Worm (Caenorhabditis elegans) whole organism, L4/young adult: ENCODE results near the gene sre-20.

Source experiments
- dao-5 ChIP-seq: sonication (generic microtip); optimal IDR thresholded peaks from 2 replicates; lab custom pipeline; 2016; ENCODE audit warnings: missing genotype, missing genetic modification characterization, moderate library complexity, missing compliant biosample characterization
- him-1 ChIP-seq: sonication (generic microtip); optimal IDR thresholded peaks from 2 replicates; lab custom pipeline; 2016; ENCODE audit warnings: missing genotype, missing genetic modification reagents, missing genetic modification characterization, missing compliant biosample characterization

ce11 chrV:12788451-12788850 is 3.7 kb upstream of the sre-20 start, which contains the start of gene srbc-44:
- TF ChIP-seq dao-5 (tag; lab: Kevin White, UChicago) (no peak), him-1 (tag; lab: Kevin White, UChicago) (no peak)
